Fruit fly (Drosophila melanogaster): ENCODE measurements around the gene Drsl2.

Gene Drsl2

dm6 chr3L:3352516-3352915 lies 38.4 kb downstream of the Drsl2 start:
- TF ChIP-seq Blimp-1 (GFP tag; optimal IDR thresholded peaks at IDR 0.05) (peak; percentile 44), CG1621 (tag; optimal IDR thresholded peaks at IDR 0.05) (no peak)

dm6 chr3L:3353297-3353696 lies 39.1 kb downstream of the Drsl2 start:
- TF ChIP-seq CG11902 (GFP tag; optimal IDR thresholded peaks at IDR 0.05), result no peak
- peak; percentile 77 for TF ChIP-seq svp (GFP tag)
